Worm (Caenorhabditis elegans) whole organism, late embryonic: ENCODE measurements around the gene T04F3.1.

Experiments used
- ama-1 ChIP-seq: fragments of 150-350 bp; optimal IDR thresholded peaks from 2 replicates; lab custom pipeline; 2014
- dve-1 ChIP-seq: sonication (generic microtip); optimal IDR thresholded peaks from 2 replicates; lab custom pipeline; 2017; ENCODE audit warnings: antibody characterized with exemption, mild to moderate bottlenecking, missing genetic modification characterization, missing compliant biosample characterization
- elt-2 ChIP-seq: sonication (generic microtip); optimal IDR thresholded peaks from 2 replicates; lab custom pipeline; 2016; ENCODE audit warnings: missing genetic modification reagents, missing genetic modification characterization, missing compliant biosample characterization
- hlh-6 ChIP-seq: sonication (generic microtip); optimal IDR thresholded peaks from 2 replicates; lab custom pipeline; 2016; ENCODE audit warnings: missing genotype, missing genetic modification characterization, missing compliant biosample characterization
- ttx-3 ChIP-seq: sonication (generic microtip); optimal IDR thresholded peaks from 2 replicates; lab custom pipeline; 2016; ENCODE audit warnings: missing genetic modification reagents, missing genetic modification characterization, missing compliant biosample characterization

DNA sequence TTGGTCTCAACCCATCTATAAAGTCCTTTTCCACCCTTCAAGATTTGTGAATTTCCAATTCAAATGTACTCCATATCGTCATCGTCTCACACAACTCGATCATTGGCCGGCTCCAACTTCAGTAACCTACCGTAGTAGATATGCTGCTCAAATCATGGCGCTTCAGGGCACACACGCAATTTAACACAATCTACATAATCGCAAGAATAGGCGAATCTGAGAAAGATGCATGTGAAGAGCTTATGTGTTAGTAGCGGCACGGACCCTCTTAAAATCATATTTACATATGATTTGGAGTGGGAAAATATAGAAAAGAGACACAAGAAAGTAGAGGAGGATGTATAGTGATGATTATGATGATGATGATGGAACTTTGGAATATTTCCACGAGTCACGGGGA, 28.1 kb upstream of the T04F3.1 start:
- TF ChIP-seq hlh-6 (no peak), ttx-3 (tag; lab: Kevin White, UChicago) (no peak), elt-2 (tag; lab: Kevin White, UChicago) (no peak), ama-1 (lab: Kevin White, UChicago) (no peak), dve-1 (no peak)
